Fruit fly (Drosophila melanogaster) whole organism, embryonic: Measurements from ENCODE around the gene CG32813.

ENCODE experiments used
- Atf-2 ChIP-seq: fragments of 200-800 bp; sonication (Bioruptor generic); optimal IDR thresholded peaks from 2 replicates; lab custom pipeline; 2016; ENCODE audit warnings: missing biosample characterization, missing genetic modification characterization
- CG11504 ChIP-seq: fragments of 200-800 bp; sonication (Bioruptor generic); optimal IDR thresholded peaks from 3 replicates; lab custom pipeline; 2019; ENCODE audit warnings: missing biosample characterization, mild to moderate bottlenecking, missing genetic modification characterization, moderate library complexity
- CG12155 ChIP-seq: fragments of 200-800 bp; sonication (Bioruptor generic); optimal IDR thresholded peaks from 3 replicates; lab custom pipeline; 2016; ENCODE audit warnings: missing biosample characterization, missing genetic modification characterization
- CG12299 ChIP-seq: fragments of 200-800 bp; sonication (Bioruptor generic); optimal IDR thresholded peaks from 2 replicates; lab custom pipeline; 2018; ENCODE audit warnings: missing biosample characterization, mild to moderate bottlenecking, missing genetic modification characterization
- CG13775 ChIP-seq: fragments of 200-800 bp; sonication (Bioruptor generic); optimal IDR thresholded peaks from 3 replicates; lab custom pipeline; 2017; ENCODE audit warnings: missing biosample characterization, mild to moderate bottlenecking, missing genetic modification characterization
- CG15269 ChIP-seq: fragments of 200-800 bp; sonication (Bioruptor generic); optimal IDR thresholded peaks from 2 replicates; lab custom pipeline; 2018; ENCODE audit warnings: missing biosample characterization, mild to moderate bottlenecking, missing genetic modification characterization, moderate library complexity
- CG15479 ChIP-seq: fragments of 200-800 bp; sonication (Bioruptor generic); optimal IDR thresholded peaks from 3 replicates; lab custom pipeline; 2019; ENCODE audit warnings: missing biosample characterization, mild to moderate bottlenecking, missing genetic modification characterization, moderate library complexity
- CG15514 ChIP-seq: fragments of 200-800 bp; sonication (Bioruptor generic); optimal IDR thresholded peaks from 3 replicates; lab custom pipeline; 2017; ENCODE audit warnings: missing biosample characterization, missing genetic modification characterization, mild to moderate bottlenecking, moderate library complexity, missing genetic modification reagents
- CG17612 ChIP-seq: fragments of 200-800 bp; sonication (Bioruptor generic); IDR thresholded peaks from 2 replicates; pipeline ENCODE4 v1.3.6; 2022; ENCODE audit warnings: missing biosample characterization, missing genetic modification characterization
- CG3065 ChIP-seq: fragments of 200-800 bp; sonication (Bioruptor generic); optimal IDR thresholded peaks from 2 replicates; lab custom pipeline; 2016; ENCODE audit warnings: missing biosample characterization, missing genetic modification characterization
- CG32532 ChIP-seq: fragments of 200-800 bp; sonication (Bioruptor generic); IDR thresholded peaks from 2 replicates; pipeline ENCODE4 v1.3.6; 2022; ENCODE audit warnings: missing biosample characterization, missing genetic modification characterization
- CG3281 ChIP-seq: fragments of 200-800 bp; sonication (Bioruptor generic); optimal IDR thresholded peaks from 3 replicates; lab custom pipeline; 2017; ENCODE audit warnings: missing biosample characterization, mild to moderate bottlenecking, missing genetic modification characterization
- CG4360 ChIP-seq: fragments of 200-800 bp; sonication (Bioruptor generic); IDR thresholded peaks from 2 replicates; pipeline ENCODE4 v1.3.6; 2022; ENCODE audit warnings: missing biosample characterization, missing genetic modification characterization
- CG4820 ChIP-seq: fragments of 200-800 bp; sonication (Bioruptor generic); optimal IDR thresholded peaks from 3 replicates; lab custom pipeline; 2016; ENCODE audit warnings: missing biosample characterization, missing genetic modification characterization
- CG7745 ChIP-seq: fragments of 200-800 bp; sonication (Bioruptor generic); optimal IDR thresholded peaks from 2 replicates; lab custom pipeline; 2018; ENCODE audit warnings: missing biosample characterization, mild to moderate bottlenecking, missing genetic modification characterization, moderate library complexity
- CG9797 ChIP-seq: fragments of 200-800 bp; sonication (Bioruptor generic); optimal IDR thresholded peaks from 3 replicates; lab custom pipeline; 2018; ENCODE audit warnings: missing biosample characterization, mild to moderate bottlenecking, missing genetic modification characterization
- D19B ChIP-seq: fragments of 200-800 bp; sonication (Bioruptor generic); optimal IDR thresholded peaks from 2 replicates; lab custom pipeline; 2017; ENCODE audit warnings: missing biosample characterization, mild to moderate bottlenecking, missing genetic modification characterization
- Dad ChIP-seq: fragments of 200-800 bp; sonication (Bioruptor generic); optimal IDR thresholded peaks from 3 replicates; lab custom pipeline; 2016; ENCODE audit warnings: missing biosample characterization, missing genetic modification characterization
- Dp ChIP-seq: fragments of 200-800 bp; sonication (Bioruptor generic); optimal IDR thresholded peaks from 2 replicates; lab custom pipeline; 2018; ENCODE audit warnings: missing biosample characterization, mild to moderate bottlenecking, missing genetic modification characterization, moderate library complexity
- GATAe ChIP-seq: fragments of 200-800 bp; sonication (Bioruptor generic); conservative IDR thresholded peaks from 2 replicates; pipeline ENCODE4 v1.3.6; 2022; ENCODE audit warnings: missing biosample characterization, missing genetic modification characterization
- Hand ChIP-seq: fragments of 200-800 bp; sonication (Bioruptor generic); optimal IDR thresholded peaks from 2 replicates; lab custom pipeline; 2017; ENCODE audit warnings: mild to moderate bottlenecking, missing biosample characterization, missing genetic modification reagents, missing genetic modification characterization
- HmgD ChIP-seq: fragments of 200-800 bp; sonication (Bioruptor generic); optimal IDR thresholded peaks from 3 replicates; lab custom pipeline; 2016; ENCODE audit warnings: missing biosample characterization, missing genetic modification characterization
- HmgZ ChIP-seq: fragments of 200-800 bp; sonication (Bioruptor generic); optimal IDR thresholded peaks from 2 replicates; lab custom pipeline; 2018; ENCODE audit warnings: missing biosample characterization, mild to moderate bottlenecking, missing genetic modification characterization
- ac ChIP-seq: fragments of 200-800 bp; sonication (Bioruptor generic); optimal IDR thresholded peaks from 3 replicates; lab custom pipeline; 2017; ENCODE audit warnings: missing biosample characterization, mild to moderate bottlenecking, missing genetic modification characterization
- ase ChIP-seq: fragments of 200-800 bp; sonication (Bioruptor generic); IDR thresholded peaks from 3 replicates; pipeline ENCODE4 v1.3.6; 2022; ENCODE audit warnings: missing biosample characterization, missing genetic modification characterization
- bbx ChIP-seq: fragments of 200-800 bp; sonication (Bioruptor generic); IDR thresholded peaks from 2 replicates; pipeline ENCODE4 v1.3.6; 2022; ENCODE audit warnings: missing biosample characterization, missing genetic modification characterization; ENCODE audit not compliant: partially characterized antibody
- bigmax ChIP-seq: fragments of 200-800 bp; sonication (Bioruptor generic); optimal IDR thresholded peaks from 2 replicates; lab custom pipeline; 2018; ENCODE audit warnings: missing biosample characterization, mild to moderate bottlenecking, missing genetic modification characterization
- bowl ChIP-seq: fragments of 200-800 bp; sonication (Bioruptor generic); IDR thresholded peaks from 2 replicates; pipeline ENCODE4 v1.3.6; 2022; ENCODE audit warnings: missing biosample characterization, missing genetic modification characterization
- caup ChIP-seq: fragments of 200-800 bp; sonication (Bioruptor generic); optimal IDR thresholded peaks from 3 replicates; lab custom pipeline; 2017; ENCODE audit warnings: missing biosample characterization, mild to moderate bottlenecking, missing genetic modification characterization, moderate library complexity; ENCODE audit not compliant: severe bottlenecking
- ems ChIP-seq: fragments of 200-800 bp; sonication (Bioruptor generic); optimal IDR thresholded peaks from 3 replicates; lab custom pipeline; 2016; ENCODE audit warnings: missing biosample characterization, missing genetic modification characterization
- eyg ChIP-seq: fragments of 200-800 bp; sonication (Bioruptor generic); optimal IDR thresholded peaks from 3 replicates; lab custom pipeline; 2016; ENCODE audit warnings: missing biosample characterization, missing genetic modification characterization
- ftz-f1 ChIP-seq: fragments of 200-800 bp; sonication (Bioruptor generic); optimal IDR thresholded peaks from 2 replicates; lab custom pipeline; 2016; ENCODE audit warnings: missing biosample characterization, missing genetic modification characterization
- gcm2 ChIP-seq: fragments of 200-800 bp; sonication (Bioruptor generic); optimal IDR thresholded peaks from 2 replicates; lab custom pipeline; 2016; ENCODE audit warnings: missing biosample characterization, missing genetic modification characterization
- grn ChIP-seq: fragments of 200-800 bp; sonication (Bioruptor generic); optimal IDR thresholded peaks from 3 replicates; lab custom pipeline; 2017; ENCODE audit warnings: missing biosample characterization, missing genetic modification characterization
- hbn ChIP-seq: fragments of 200-800 bp; sonication (Bioruptor generic); IDR thresholded peaks from 2 replicates; pipeline ENCODE4 v1.3.6; 2022; ENCODE audit warnings: missing biosample characterization, missing genetic modification characterization; ENCODE audit not compliant: partially characterized antibody
- knrl ChIP-seq: fragments of 200-800 bp; sonication (Bioruptor generic); IDR thresholded peaks from 3 replicates; pipeline ENCODE4 v1.3.6; 2022; ENCODE audit warnings: missing biosample characterization, missing genetic modification characterization; ENCODE audit not compliant: partially characterized antibody
- lola ChIP-seq, 3 experiments: fragments of >200 bp in 2 of 3; fragments of 200-800 bp in 1 of 3; sonication (Bioruptor generic) in 1 of 3; optimal IDR thresholded peaks; 2 replicates each; lab custom pipeline; 2017 to 2019; ENCODE audit warnings: missing biosample characterization in 3 of 3, missing genetic modification characterization in 3 of 3, mild to moderate bottlenecking in 1 of 3, moderate library complexity in 1 of 3
- mam ChIP-seq: fragments of 200-800 bp; sonication (Bioruptor generic); optimal IDR thresholded peaks from 3 replicates; lab custom pipeline; 2016; ENCODE audit warnings: missing biosample characterization, missing genetic modification characterization
- nau ChIP-seq: fragments of 200-800 bp; sonication (Bioruptor generic); optimal IDR thresholded peaks from 3 replicates; lab custom pipeline; 2017; ENCODE audit warnings: missing biosample characterization, mild to moderate bottlenecking, missing genetic modification characterization, missing genetic modification reagents
- oc ChIP-seq: fragments of 200-800 bp; sonication (Bioruptor generic); optimal IDR thresholded peaks from 2 replicates; lab custom pipeline; 2018; ENCODE audit warnings: missing biosample characterization, mild to moderate bottlenecking, missing genetic modification characterization, moderate library complexity
- pho ChIP-seq: fragments of 200-800 bp; sonication (Bioruptor generic); optimal IDR thresholded peaks from 2 replicates; lab custom pipeline; 2016; ENCODE audit warnings: missing biosample characterization, missing genetic modification characterization
- pzg ChIP-seq: fragments of 200-800 bp; sonication (Bioruptor generic); optimal IDR thresholded peaks from 3 replicates; lab custom pipeline; 2018; ENCODE audit warnings: missing biosample characterization, mild to moderate bottlenecking, missing genetic modification characterization, moderate library complexity
- run ChIP-seq: fragments of 200-800 bp; sonication (Bioruptor generic); optimal IDR thresholded peaks from 3 replicates; lab custom pipeline; 2018; ENCODE audit warnings: missing biosample characterization, mild to moderate bottlenecking, missing genetic modification characterization
- salm ChIP-seq: fragments of 200-800 bp; sonication (Bioruptor generic); optimal IDR thresholded peaks from 2 replicates; lab custom pipeline; 2018; ENCODE audit warnings: missing biosample characterization, mild to moderate bottlenecking, missing genetic modification characterization
- sc ChIP-seq, 3 experiments: fragments of >200 bp in 2 of 3; fragments of 200-800 bp in 1 of 3; sonication (Bioruptor generic) in 1 of 3; optimal IDR thresholded peaks; 2 replicates in 2 of 3; 3 replicates in 1 of 3; lab custom pipeline; 2017; ENCODE audit warnings: mild to moderate bottlenecking in 1 of 3, missing biosample characterization in 1 of 3, missing genetic modification characterization in 1 of 3, missing genetic modification reagents in 1 of 3
- twi ChIP-seq: fragments of 200-800 bp; optimal IDR thresholded peaks from 2 replicates; lab custom pipeline; 2019; ENCODE audit warnings: missing biosample characterization, mild to moderate bottlenecking, missing genetic modification characterization, moderate library complexity
- vvl ChIP-seq: fragments of 200-800 bp; sonication (Bioruptor generic); IDR thresholded peaks from 2 replicates; pipeline ENCODE4 v1.3.6; 2022; ENCODE audit warnings: missing biosample characterization, missing genetic modification characterization
- wdn ChIP-seq: fragments of 200-800 bp; sonication (Bioruptor generic); IDR thresholded peaks from 2 replicates; pipeline ENCODE4 v1.3.6; 2022; ENCODE audit warnings: missing biosample characterization, missing genetic modification characterization

Gene CG32813

dm6 chrX:1380350-1381060 is at the start of gene CG32813, which contains the start of gene CG3719 (continued):
- TF ChIP-seq hbn = no peak
- no peak for TF ChIP-seq grn (GFP tag; lab: Kevin White, UChicago)
- TF ChIP-seq ac (GFP tag; lab: Kevin White, UChicago) = no peak
- TF ChIP-seq CG12299 (tag; lab: Kevin White, UChicago) = no peak
- TF ChIP-seq Atf-2 (GFP tag; lab: Kevin White, UChicago) = peak; percentile 1
- TF ChIP-seq pzg = peak; percentile 71
- no peak for TF ChIP-seq Hand (GFP tag; lab: Kevin White, UChicago)
- no peak for TF ChIP-seq oc (tag; lab: Kevin White, UChicago)
- peak; percentile 13 for TF ChIP-seq CG4820 (GFP tag; lab: Kevin White, UChicago)
- no peak for TF ChIP-seq CG7745 (tag; lab: Kevin White, UChicago)
- TF ChIP-seq ase (GFP tag; lab: Robert Waterston, UW) = no peak
- peak; percentile 97 for TF ChIP-seq CG15514 (GFP tag; lab: Kevin White, UChicago)
- TF ChIP-seq CG9797 (GFP tag; lab: Kevin White, UChicago) = peak; percentile 1
- peak; percentile 68 for TF ChIP-seq HmgZ (tag; lab: Kevin White, UChicago)
- TF ChIP-seq vvl (GFP tag; lab: Robert Waterston, UW) = 0 out of 2 replicates have a peak, but pooled peaks have one; percentile 23
- no peak for TF ChIP-seq wdn
- no peak for TF ChIP-seq CG3065
- TF ChIP-seq HmgD (GFP tag; lab: Kevin White, UChicago) = no peak
- TF ChIP-seq CG12155 (GFP tag; lab: Kevin White, UChicago) = no peak
- no peak for TF ChIP-seq bowl
- TF ChIP-seq gcm2 = no peak
- TF ChIP-seq run (tag; lab: Kevin White, UChicago) = no peak
- peak; percentile 82 for TF ChIP-seq Dp (GFP tag; lab: Kevin White, UChicago)
- TF ChIP-seq caup = peak; percentile 42
- TF ChIP-seq CG11504 (tag; lab: Kevin White, UChicago) = no peak
- no peak; the same call in 2 of the 3 replicates for TF ChIP-seq knrl (GFP tag; lab: Robert Waterston, UW)
- TF ChIP-seq Dad (GFP tag; lab: Kevin White, UChicago) = no peak
- peak; percentile 25 for TF ChIP-seq CG13775 (GFP tag; lab: Kevin White, UChicago)
- TF ChIP-seq pho (GFP tag; lab: Kevin White, UChicago) = peak; percentile 63
- TF ChIP-seq salm (tag; lab: Kevin White, UChicago) = no peak
- TF ChIP-seq CG32532 (GFP tag; lab: Robert Waterston, UW) = peak; percentile 46; the same call in 1 of the 2 replicates
- TF ChIP-seq bbx (GFP tag; lab: Robert Waterston, UW) = no peak
- no peak for TF ChIP-seq bigmax
- TF ChIP-seq D19B (GFP tag; lab: Kevin White, UChicago) = no peak
- peak; percentile 16 for TF ChIP-seq CG3281 (GFP tag; lab: Kevin White, UChicago)
- no peak for TF ChIP-seq CG15479
- no peak for TF ChIP-seq nau
- TF ChIP-seq sc (optimal IDR thresholded peaks at IDR 0.05; lab: Kevin White, UChicago) = no peak
- no peak for TF ChIP-seq sc (GFP tag; optimal IDR thresholded peaks at IDR 0.05; lab: Kevin White, UChicago)
- no peak for TF ChIP-seq twi (tag; lab: Kevin White, UChicago)
- TF ChIP-seq mam = peak; percentile 54
- TF ChIP-seq CG17612 = no peak
- TF ChIP-seq CG15269 (tag; lab: Kevin White, UChicago) = no peak
- no peak for TF ChIP-seq eyg (GFP tag; lab: Kevin White, UChicago)
- peak; percentile 42 for TF ChIP-seq ems (GFP tag; lab: Kevin White, UChicago)
- TF ChIP-seq lola (GFP tag; optimal IDR thresholded peaks at IDR 0.05; lab: Kevin White, UChicago) = no peak
- no peak for TF ChIP-seq GATAe (GFP tag; lab: Robert Waterston, UW)
- TF ChIP-seq ftz-f1 (GFP tag; lab: Kevin White, UChicago) = no peak
- TF ChIP-seq CG4360 = peak; percentile 95
